Fruit fly (Drosophila melanogaster): Measurements from ENCODE around the gene Elo68alpha.
"Not testable (repeated sequence)": the region's sequence is repeated elsewhere in the genome, so short reads cannot be mapped to it uniquely, and the experiment has no call there.

Elo68alpha gene

dm6 chr3L:11102930-11103329 lies at the start of gene Elo68alpha:
Elo68alpha (minus strand) TSS chr3L:11103030.
- TF ChIP-seq CG17801 (GFP tag; optimal IDR thresholded peaks at IDR 0.05; ENCODE audit: partially characterized antibody): no peak

DNA sequence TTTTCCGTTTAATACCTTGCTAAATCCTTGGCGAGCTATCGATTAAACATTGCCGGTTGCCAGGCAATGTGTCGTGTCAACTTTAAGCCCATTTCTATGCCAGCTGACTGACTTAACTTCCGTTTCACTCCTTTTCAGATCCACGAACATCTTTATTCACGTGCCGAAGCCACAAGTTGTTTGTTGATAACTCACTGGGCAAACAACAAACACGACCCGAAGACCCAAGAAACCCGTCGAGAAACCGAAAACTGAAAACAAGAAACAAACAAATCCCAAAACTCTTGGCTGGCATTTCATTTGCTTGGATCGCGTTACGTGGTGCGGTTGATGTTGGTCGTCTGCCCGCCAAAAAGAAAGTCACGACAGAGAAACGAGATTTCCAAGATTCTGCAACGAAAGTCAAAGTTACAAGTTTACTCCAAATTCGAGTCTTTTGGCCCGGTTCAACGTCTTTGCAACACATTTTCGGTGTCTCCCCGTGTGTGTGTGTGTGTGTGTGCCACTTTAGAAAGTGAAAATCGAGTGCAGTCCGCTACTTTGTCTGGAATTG lies 48.0 kb upstream of the Elo68alpha start, which contains the start of gene CG6216:
TSS of gene CG6216 (minus strand) at position 51 of the 553 bp plus-strand sequence.
- no peak for TF ChIP-seq CG17801 (GFP tag; optimal IDR thresholded peaks at IDR 0.05; ENCODE audit: partially characterized antibody)

DNA sequence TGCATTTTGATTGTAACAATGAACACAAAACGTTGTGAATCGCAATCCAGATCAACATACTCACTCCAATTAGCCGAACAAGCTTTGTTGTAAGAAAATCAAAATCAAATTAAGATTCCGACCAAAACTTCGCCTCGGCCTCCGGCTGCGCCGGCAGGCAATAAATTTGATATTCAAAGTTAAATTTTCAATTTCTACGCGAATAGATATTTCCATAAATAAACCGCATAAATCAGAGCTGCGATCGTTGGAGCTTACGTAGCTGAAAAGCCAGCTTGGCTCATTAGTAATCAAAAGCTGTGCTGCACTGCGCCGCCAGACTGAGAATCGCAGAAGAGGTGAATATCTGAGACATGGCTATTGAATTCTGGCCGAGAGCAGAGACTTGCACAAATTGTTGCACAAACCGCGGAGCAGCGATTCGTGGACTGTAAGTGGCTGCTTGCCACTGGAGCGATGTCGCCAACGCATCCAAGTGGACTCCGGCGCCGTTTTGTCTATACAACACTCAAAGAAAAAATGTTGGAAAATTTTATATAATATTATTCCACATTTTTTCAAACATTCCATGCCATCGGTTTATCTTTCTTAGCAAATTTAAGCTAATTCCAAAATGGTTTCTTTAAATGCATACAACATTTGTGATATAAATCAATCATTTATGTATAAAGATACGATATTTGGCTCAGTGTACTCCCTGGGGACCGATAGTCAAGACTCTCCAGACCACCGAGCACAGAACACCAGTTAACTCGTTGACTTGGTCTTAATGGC lies 45.8 kb upstream of the Elo68alpha start:
- TF ChIP-seq CG17801 (GFP tag; optimal IDR thresholded peaks at IDR 0.05; ENCODE audit: partially characterized antibody): no peak

dm6 chr3L:11147675-11148074 lies 44.8 kb upstream of the Elo68alpha start:
- no peak for TF ChIP-seq CG17801 (GFP tag; optimal IDR thresholded peaks at IDR 0.05; ENCODE audit: partially characterized antibody)

- no peak for TF ChIP-seq CG17801 (GFP tag; optimal IDR thresholded peaks at IDR 0.05; ENCODE audit: partially characterized antibody)
Measured at dm6 chr3L:11145065-11145464, 42.2 kb upstream of the Elo68alpha start.

- TF ChIP-seq CG17801 (GFP tag; optimal IDR thresholded peaks at IDR 0.05; ENCODE audit: partially characterized antibody): no peak
Measured at dm6 chr3L:11138862-11139261, 36.0 kb upstream of the Elo68alpha start.

dm6 chr3L:11136349-11136748 lies 33.5 kb upstream of the Elo68alpha start:
- TF ChIP-seq CG17801 (GFP tag; optimal IDR thresholded peaks at IDR 0.05; ENCODE audit: partially characterized antibody): no peak

DNA sequence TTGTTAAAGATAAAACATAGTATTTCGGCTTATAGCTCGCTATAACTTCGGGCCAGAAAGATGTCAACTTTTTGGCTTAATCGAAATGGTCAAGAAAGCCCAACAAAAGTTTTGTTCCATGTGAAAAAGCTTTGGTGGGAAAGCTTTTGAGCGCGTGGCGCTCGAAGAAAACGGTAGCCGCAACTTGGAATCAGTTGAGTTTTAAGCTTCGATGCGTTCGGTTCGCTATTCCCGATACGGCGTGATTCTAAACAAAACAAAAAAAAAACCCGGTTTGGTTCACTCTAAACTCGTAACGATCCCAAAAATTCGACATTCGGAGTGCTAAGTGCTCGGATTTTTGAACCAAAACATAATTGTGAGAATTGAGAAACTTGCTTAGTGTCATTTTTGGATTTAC lies 33.0 kb upstream of the Elo68alpha start, which contains the start of gene IRSp53:
TSS of gene IRSp53 (plus strand) at position 204 of the 400 bp plus-strand sequence.
- TF ChIP-seq CG17801 (GFP tag; optimal IDR thresholded peaks at IDR 0.05; ENCODE audit: partially characterized antibody): no peak

- not testable (repeated sequence) for TF ChIP-seq CG17801 (GFP tag; optimal IDR thresholded peaks at IDR 0.05; ENCODE audit: partially characterized antibody)
Measured at dm6 chr3L:11134886-11135285, 32.1 kb upstream of the Elo68alpha start, which contains the start of gene CG14143. CG14143 (plus strand) TSS chr3L:11134987.

- TF ChIP-seq CG17801 (GFP tag; optimal IDR thresholded peaks at IDR 0.05; ENCODE audit: partially characterized antibody): not testable (repeated sequence)
Measured at dm6 chr3L:11132055-11132454, 29.2 kb upstream of the Elo68alpha start, which contains the start of gene CG32074. CG32074 (minus strand) TSS chr3L:11132322.

DNA sequence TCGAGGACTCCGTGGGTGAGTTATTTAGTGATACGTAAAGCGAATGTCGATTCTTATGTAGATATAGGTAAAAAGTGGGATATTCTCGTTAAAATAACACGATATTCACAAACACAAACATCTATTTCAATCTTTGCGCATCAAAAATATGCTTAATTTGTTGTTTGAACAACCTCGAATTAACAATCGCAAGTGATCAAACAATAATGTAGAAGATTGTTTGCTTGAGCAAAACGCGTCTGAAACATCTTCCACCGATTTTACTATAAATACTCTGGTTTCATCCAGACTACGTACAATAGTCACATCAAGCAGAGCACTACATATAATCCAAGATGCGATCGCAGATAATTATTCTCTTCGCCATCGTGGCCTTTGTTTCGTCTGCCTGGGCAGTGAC lies 27.7 kb upstream of the Elo68alpha start, which contains the start of gene nol:
TSS of gene nol (plus strand) at position 301 of the 400 bp plus-strand sequence.
- TF ChIP-seq CG17801 (GFP tag; optimal IDR thresholded peaks at IDR 0.05; ENCODE audit: partially characterized antibody): no peak

DNA sequence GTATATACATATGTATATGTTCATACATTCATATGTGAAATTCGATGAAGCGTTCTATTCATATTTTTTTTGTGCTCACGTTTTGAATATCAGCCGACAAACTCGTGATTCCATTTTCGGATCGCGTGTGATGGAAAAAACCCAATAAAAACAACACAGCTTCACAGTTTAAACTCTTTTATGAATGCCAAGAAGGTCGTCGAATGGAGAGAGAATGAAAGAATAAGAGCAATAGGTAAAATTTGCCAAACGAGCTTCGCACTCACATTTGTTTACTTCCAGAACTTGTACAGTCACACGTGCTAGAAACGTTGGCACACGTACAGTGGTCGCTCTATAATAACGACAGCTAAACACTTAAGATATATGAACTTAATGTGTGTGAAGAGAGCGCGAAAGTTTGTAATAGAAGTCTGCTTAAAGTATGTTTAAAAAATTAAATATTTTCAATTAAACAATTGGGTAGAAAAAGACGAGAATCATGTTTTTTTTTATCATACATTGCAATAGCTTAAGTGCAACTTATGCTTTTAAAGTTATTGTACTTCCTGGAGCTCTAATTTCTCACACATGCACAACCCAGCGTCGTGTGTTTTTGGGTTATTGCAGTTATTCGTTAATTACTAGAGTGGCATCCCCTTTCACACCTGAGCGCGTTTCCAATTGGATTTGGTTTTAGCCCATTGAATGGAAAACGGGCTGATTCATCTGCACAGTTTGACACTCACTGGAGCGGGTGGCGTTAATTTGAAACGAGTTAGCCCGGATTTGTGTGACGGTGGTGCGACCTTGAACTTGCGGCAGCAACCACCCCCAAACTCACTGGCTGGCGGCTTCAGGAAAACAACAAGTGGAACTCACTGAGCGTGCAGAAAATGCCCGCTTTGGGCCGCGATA lies 23.1 kb upstream of the Elo68alpha start:
- TF ChIP-seq CG17801 (GFP tag; optimal IDR thresholded peaks at IDR 0.05; ENCODE audit: partially characterized antibody): peak; percentile 72

dm6 chr3L:11124841-11125240 lies 22.0 kb upstream of the Elo68alpha start:
- TF ChIP-seq CG17801 (GFP tag; optimal IDR thresholded peaks at IDR 0.05; ENCODE audit: partially characterized antibody): no peak

dm6 chr3L:11124439-11124838 lies 21.6 kb upstream of the Elo68alpha start:
- TF ChIP-seq CG17801 (GFP tag; optimal IDR thresholded peaks at IDR 0.05; ENCODE audit: partially characterized antibody): no peak

All from ovary, adult (tissue).